Worm (Caenorhabditis elegans) whole organism, L3 larva: ENCODE results near the gene ced-13.

ENCODE experiments used
- aly-2 ChIP-seq: fragments of 150-350 bp; optimal IDR thresholded peaks from 2 replicates; lab custom pipeline; 2014; ENCODE audit warnings: missing biosample characterization, missing genetic modification characterization
- ceh-82 ChIP-seq: fragments of 150-350 bp; optimal IDR thresholded peaks from 2 replicates; lab custom pipeline; 2014; ENCODE audit warnings: missing biosample characterization, missing genetic modification characterization
- elt-3 ChIP-seq, 3 experiments: fragments of 150-350 bp in 1 of 3; sonication (generic microtip) in 2 of 3; optimal IDR thresholded peaks; 2 replicates in 2 of 3; 4 replicates in 1 of 3; lab custom pipeline; 2014 to 2017; ENCODE audit warnings: missing biosample characterization in 3 of 3, missing genetic modification characterization in 3 of 3
- nhr-11 ChIP-seq: fragments of 150-350 bp; optimal IDR thresholded peaks from 2 replicates; lab custom pipeline; 2014; ENCODE audit warnings: missing biosample characterization, missing genetic modification characterization
- nhr-12 ChIP-seq: fragments of 150-350 bp; optimal IDR thresholded peaks from 2 replicates; lab custom pipeline; 2014; ENCODE audit warnings: missing biosample characterization, missing genetic modification characterization
- nhr-77 ChIP-seq: fragments of 150-350 bp; optimal IDR thresholded peaks from 2 replicates; lab custom pipeline; 2014; ENCODE audit warnings: missing biosample characterization, missing genetic modification characterization
- pha-4 ChIP-seq: fragments of 150-350 bp; optimal IDR thresholded peaks from 2 replicates; lab custom pipeline; 2014; ENCODE audit warnings: missing biosample characterization, missing genetic modification reagents, missing genetic modification characterization
- pqm-1 ChIP-seq: fragments of 150-350 bp; optimal IDR thresholded peaks from 2 replicates; lab custom pipeline; 2017; ENCODE audit warnings: missing biosample characterization, missing genetic modification characterization, inconsistent platforms
- skn-1 ChIP-seq: fragments of 150-350 bp; optimal IDR thresholded peaks from 2 replicates; lab custom pipeline; 2014; ENCODE audit warnings: missing biosample characterization, missing genetic modification characterization
- snpc-4 ChIP-seq: fragments of 150-350 bp; optimal IDR thresholded peaks from 2 replicates; lab custom pipeline; 2014; ENCODE audit warnings: missing biosample characterization, missing genetic modification characterization
- unc-39 ChIP-seq: sonication (generic microtip); optimal IDR thresholded peaks from 4 replicates; lab custom pipeline; 2017; ENCODE audit warnings: missing biosample characterization, missing genetic modification characterization
- unc-62 ChIP-seq: fragments of 150-350 bp; sonication (generic microtip); optimal IDR thresholded peaks from 4 replicates; lab custom pipeline; 2014; ENCODE audit warnings: missing biosample characterization, missing genetic modification reagents, missing genetic modification characterization

- TF ChIP-seq nhr-11 (tag; lab: Kevin White, UChicago) (no peak), skn-1 (no peak), elt-3 (tag; optimal IDR thresholded peaks at IDR 0.05; lab: Kevin White, UChicago) (no peak), nhr-77 (tag; lab: Kevin White, UChicago) (no peak), nhr-12 (tag; lab: Kevin White, UChicago) (no peak), unc-39 (tag; lab: Kevin White, UChicago) (no peak), snpc-4 (tag; lab: Kevin White, UChicago) (no peak), ceh-82 (no peak), aly-2 (no peak), pha-4 (tag; lab: Kevin White, UChicago) (no peak), unc-62 (no peak), pqm-1 (tag; lab: Kevin White, UChicago) (no peak)
Observed at ce11 chrX:8284003-8284402, 15.5 kb downstream of the ced-13 start.
